Fruit fly (Drosophila melanogaster): Measurements from ENCODE around the gene Cp18.

The Cp18 gene

DNA sequence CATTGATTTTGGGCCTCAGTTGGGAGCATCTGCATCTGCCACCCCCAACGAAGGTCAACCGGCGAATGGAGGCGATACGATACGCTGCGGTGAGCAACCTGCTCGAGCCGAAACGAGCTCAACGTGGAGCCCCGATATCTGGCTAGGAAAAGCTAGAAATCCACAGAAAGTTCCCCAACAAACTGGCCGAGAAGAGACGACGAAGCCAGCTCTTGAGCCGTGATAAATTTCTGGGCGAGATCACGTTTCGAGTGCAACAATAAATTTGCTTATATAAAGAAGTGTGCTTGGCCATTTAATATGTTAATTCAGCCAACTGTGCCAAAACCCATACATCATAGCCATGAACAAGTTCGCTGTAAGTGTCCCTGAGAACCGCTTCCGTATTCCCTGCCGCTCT lies 3.0 kb downstream of the Cp18 start, which contains the start of gene Cp19:
TSS of gene Cp19 (plus strand) at position 301 of the 400 bp plus-strand sequence.
- no peak for TF ChIP-seq kay (GFP tag; ENCODE audit: borderline replicate concordance)

DNA sequence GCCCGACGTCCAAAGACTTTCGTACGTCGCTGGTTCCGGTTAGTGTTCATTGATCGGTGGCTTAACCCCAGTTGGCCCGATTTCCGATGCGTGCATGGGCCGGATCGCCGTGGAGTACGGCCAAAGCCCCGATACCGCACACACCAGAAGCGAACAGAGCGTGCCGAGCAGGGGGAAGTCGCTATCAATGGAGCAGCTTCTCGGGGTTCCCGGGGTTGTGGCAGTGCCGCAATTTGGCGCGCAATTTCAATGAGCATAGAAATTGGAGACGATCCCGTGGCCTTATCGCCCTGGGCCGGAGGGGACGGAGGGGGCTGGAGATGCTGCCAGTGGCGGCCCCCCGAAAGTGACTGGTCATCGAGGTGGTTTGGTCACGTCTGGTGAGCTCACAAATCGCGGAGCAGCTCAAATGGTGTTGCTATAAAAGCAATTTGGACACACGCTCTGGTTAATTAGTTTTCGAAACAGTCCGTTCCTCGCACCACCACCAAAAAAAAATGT lies 5.0 kb downstream of the Cp18 start, which contains the start of gene Cp16:
TSS of gene Cp16 (plus strand) at position 451 of the 501 bp plus-strand sequence.
- TF ChIP-seq cic (GFP tag; optimal IDR thresholded peaks at IDR 0.05) (peak; percentile 72), CG14711 (tag; optimal IDR thresholded peaks at IDR 0.05) (no peak), cnc (optimal IDR thresholded peaks at IDR 0.05) (no peak), Crg-1 (GFP tag; optimal IDR thresholded peaks at IDR 0.05) (no peak), Mnt (GFP tag; optimal IDR thresholded peaks at IDR 0.05) (no peak), Clk (GFP tag; optimal IDR thresholded peaks at IDR 0.05) (no peak), CG7045 (GFP tag; optimal IDR thresholded peaks at IDR 0.05) (no peak)

DNA sequence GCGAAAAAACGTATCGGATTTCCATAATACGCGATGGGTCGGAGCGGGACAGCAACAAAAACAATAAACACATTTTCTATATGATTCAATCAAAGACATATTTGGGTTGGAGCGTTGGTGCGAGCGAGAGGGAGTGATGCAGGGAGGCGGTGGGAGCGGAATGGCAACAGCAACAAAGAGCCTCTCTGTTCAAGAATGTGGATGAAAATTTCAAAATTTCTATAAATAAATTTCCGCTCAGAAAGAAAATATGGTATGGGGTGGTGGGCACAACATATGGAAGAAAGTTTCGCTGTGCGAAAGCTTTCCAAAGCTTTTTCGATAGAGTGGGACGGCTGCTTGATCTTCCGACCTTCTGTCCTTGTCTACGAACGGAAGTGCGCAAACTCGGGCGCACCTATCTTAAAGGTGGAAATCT lies 14.5 kb downstream of the Cp18 start:
- no peak for TF ChIP-seq CG33017 (tag; optimal IDR thresholded peaks at IDR 0.05)
- TF ChIP-seq tj (GFP tag; optimal IDR thresholded peaks at IDR 0.05), result peak; percentile 22
- TF ChIP-seq cic (GFP tag; optimal IDR thresholded peaks at IDR 0.05), result no peak
- peak; percentile 17 for TF ChIP-seq Hr96 (GFP tag; optimal IDR thresholded peaks at IDR 0.05)
- peak; percentile 30 for TF ChIP-seq ovo (GFP tag; optimal IDR thresholded peaks at IDR 0.05)
- peak; percentile 42 for TF ChIP-seq CG7101 (tag; optimal IDR thresholded peaks at IDR 0.05)
- TF ChIP-seq CG11617 (GFP tag; optimal IDR thresholded peaks at IDR 0.05), result peak; percentile 26
- peak; percentile 20 for TF ChIP-seq CG14711 (tag; optimal IDR thresholded peaks at IDR 0.05)
- no peak for TF ChIP-seq CG1620 (GFP tag; optimal IDR thresholded peaks at IDR 0.05)
- peak; percentile 38 for TF ChIP-seq pad (GFP tag; optimal IDR thresholded peaks at IDR 0.05)

DNA sequence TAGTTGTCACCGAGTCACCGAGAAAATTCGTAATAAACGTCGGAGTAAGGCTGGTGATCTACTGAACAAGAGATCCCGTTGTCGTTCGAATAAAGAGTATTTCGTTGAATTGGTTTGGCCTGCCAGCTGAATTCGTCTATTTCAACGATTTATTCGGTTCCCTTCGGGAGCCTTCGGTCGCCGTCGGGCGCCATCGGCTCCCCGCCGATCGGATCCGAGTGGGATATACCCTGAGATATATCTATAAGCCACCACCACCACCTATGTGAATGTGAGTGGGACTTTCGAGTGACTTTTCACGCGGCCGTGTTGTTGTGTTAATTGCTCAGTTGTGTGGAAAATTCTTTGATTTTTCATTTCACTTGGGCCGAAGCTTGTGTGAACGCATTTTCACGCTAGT lies 18.6 kb downstream of the Cp18 start, which contains the start of gene Prm:
TSS of gene Prm (minus strand) at position 101 of the 400 bp plus-strand sequence.
- TF ChIP-seq CG33017 (tag; optimal IDR thresholded peaks at IDR 0.05) (no peak), kay (GFP tag; ENCODE audit: borderline replicate concordance) (peak; percentile 22)

DNA sequence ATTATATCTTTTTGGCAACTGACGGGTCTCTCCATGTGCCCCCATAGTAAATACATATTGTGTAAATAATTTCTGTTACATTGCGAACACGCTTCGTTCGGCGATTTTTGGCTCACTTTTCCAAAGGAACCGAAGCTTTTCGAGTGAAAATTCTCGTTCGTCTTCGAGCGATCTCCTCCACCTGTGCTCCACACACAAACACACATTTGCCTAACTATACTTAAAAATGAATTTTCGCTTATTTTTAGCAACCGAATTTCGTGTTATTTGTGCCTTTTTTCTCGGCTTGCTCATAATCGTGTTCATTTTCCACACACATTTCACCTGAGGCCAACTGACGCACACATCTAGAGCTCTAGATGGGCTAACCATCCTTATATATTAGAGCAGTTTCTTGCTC lies 19.9 kb downstream of the Cp18 start:
- TF ChIP-seq CG12768 (GFP tag; optimal IDR thresholded peaks at IDR 0.05), result no peak
- no peak for TF ChIP-seq CG7101 (tag; optimal IDR thresholded peaks at IDR 0.05)
- no peak for TF ChIP-seq CG5204 (GFP tag; optimal IDR thresholded peaks at IDR 0.05)
- TF ChIP-seq bab1 (GFP tag; optimal IDR thresholded peaks at IDR 0.05), result no peak
- no peak for TF ChIP-seq CG14711 (tag; optimal IDR thresholded peaks at IDR 0.05)
- TF ChIP-seq Hr96 (GFP tag; optimal IDR thresholded peaks at IDR 0.05), result no peak
- TF ChIP-seq CG1620 (GFP tag; optimal IDR thresholded peaks at IDR 0.05), result no peak
- no peak for TF ChIP-seq tj (GFP tag; optimal IDR thresholded peaks at IDR 0.05)
- no peak for TF ChIP-seq cnc (optimal IDR thresholded peaks at IDR 0.05)
- TF ChIP-seq pad (GFP tag; optimal IDR thresholded peaks at IDR 0.05), result no peak
- TF ChIP-seq CG33017 (tag; optimal IDR thresholded peaks at IDR 0.05), result no peak
- no peak for TF ChIP-seq cic (GFP tag; optimal IDR thresholded peaks at IDR 0.05)

DNA sequence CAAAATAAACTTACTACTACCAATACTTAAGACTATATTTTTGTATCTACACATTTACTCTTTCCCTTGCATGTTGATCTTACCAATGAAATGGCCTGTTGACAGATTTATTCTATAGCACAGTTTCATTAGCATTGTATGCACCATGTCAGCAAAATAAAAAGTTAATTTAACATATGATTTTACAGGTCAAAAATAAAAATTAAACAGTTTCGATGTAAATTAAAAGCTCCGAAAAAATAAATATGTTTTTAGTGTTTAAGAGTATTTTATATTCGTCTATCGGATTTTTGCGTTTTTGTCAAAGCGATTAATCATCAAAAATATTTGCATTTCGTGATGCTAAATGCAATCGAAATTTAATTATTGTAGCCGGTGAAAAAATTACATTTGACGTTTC lies 21.7 kb downstream of the Cp18 start:
- TF ChIP-seq bab1 (GFP tag; optimal IDR thresholded peaks at IDR 0.05) (no peak), CG14711 (tag; optimal IDR thresholded peaks at IDR 0.05) (no peak), CG5204 (GFP tag; optimal IDR thresholded peaks at IDR 0.05) (no peak), CG12768 (GFP tag; optimal IDR thresholded peaks at IDR 0.05) (no peak), cic (GFP tag; optimal IDR thresholded peaks at IDR 0.05) (no peak), tj (GFP tag; optimal IDR thresholded peaks at IDR 0.05) (no peak), pad (GFP tag; optimal IDR thresholded peaks at IDR 0.05) (no peak), Clk (GFP tag; optimal IDR thresholded peaks at IDR 0.05) (no peak), toe (GFP tag; optimal IDR thresholded peaks at IDR 0.05) (no peak), CG33017 (tag; optimal IDR thresholded peaks at IDR 0.05) (no peak), ovo (GFP tag; optimal IDR thresholded peaks at IDR 0.05) (no peak), Crg-1 (GFP tag; optimal IDR thresholded peaks at IDR 0.05) (no peak)

DNA sequence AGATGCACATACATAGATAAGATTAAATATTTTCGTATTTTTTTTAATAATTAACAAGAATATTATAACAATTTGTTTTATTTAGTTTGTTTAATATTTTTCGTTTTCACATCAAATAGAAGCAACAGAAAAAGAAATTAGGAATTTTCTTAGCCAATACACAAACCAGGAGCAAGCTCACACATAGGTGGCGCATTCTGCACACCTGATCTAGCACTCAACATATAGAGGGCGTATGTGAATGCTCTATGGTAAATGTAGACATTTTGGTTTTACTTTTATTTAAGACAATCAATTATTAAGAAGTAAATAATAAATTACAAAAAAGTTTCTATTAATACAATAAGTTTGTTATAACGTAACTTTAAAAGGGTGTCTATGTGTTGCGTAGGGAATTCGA lies 22.2 kb downstream of the Cp18 start:
- TF ChIP-seq pad (GFP tag; optimal IDR thresholded peaks at IDR 0.05) (no peak), cnc (optimal IDR thresholded peaks at IDR 0.05) (no peak), Crg-1 (GFP tag; optimal IDR thresholded peaks at IDR 0.05) (peak; percentile 74), CG11617 (GFP tag; optimal IDR thresholded peaks at IDR 0.05) (no peak), CG14711 (tag; optimal IDR thresholded peaks at IDR 0.05) (peak; percentile 3), toe (GFP tag; optimal IDR thresholded peaks at IDR 0.05) (peak; percentile 29), Mnt (GFP tag; optimal IDR thresholded peaks at IDR 0.05) (no peak), CG33017 (tag; optimal IDR thresholded peaks at IDR 0.05) (no peak), CG7101 (tag; optimal IDR thresholded peaks at IDR 0.05) (peak; percentile 48), cic (GFP tag; optimal IDR thresholded peaks at IDR 0.05) (no peak), CG1620 (GFP tag; optimal IDR thresholded peaks at IDR 0.05) (peak; percentile 89), ovo (GFP tag; optimal IDR thresholded peaks at IDR 0.05) (peak; percentile 34), CG12768 (GFP tag; optimal IDR thresholded peaks at IDR 0.05) (no peak)

Measured in whole organism, adult.